Fruit fly (Drosophila melanogaster) whole organism, embryonic: ENCODE data around the gene CG33120.

Source experiments
- CG10209 ChIP-seq: fragments of 200-800 bp; sonication (Bioruptor generic); optimal IDR thresholded peaks from 3 replicates; lab custom pipeline; 2017; ENCODE audit warnings: missing biosample characterization, mild to moderate bottlenecking, missing genetic modification characterization, missing genetic modification reagents
- CG12219 ChIP-seq: fragments of 200-800 bp; sonication (Bioruptor generic); optimal IDR thresholded peaks from 3 replicates; lab custom pipeline; 2018; ENCODE audit warnings: missing biosample characterization, mild to moderate bottlenecking, missing genetic modification characterization
- CG31441 ChIP-seq: fragments of 200-800 bp; sonication (Bioruptor generic); IDR thresholded peaks from 2 replicates; pipeline ENCODE4 v1.3.6; 2022; ENCODE audit warnings: missing biosample characterization, missing genetic modification characterization
- CG4820 ChIP-seq: fragments of 200-800 bp; sonication (Bioruptor generic); optimal IDR thresholded peaks from 3 replicates; lab custom pipeline; 2016; ENCODE audit warnings: missing biosample characterization, missing genetic modification characterization
- CG6654 ChIP-seq: fragments of 200-800 bp; sonication (Bioruptor generic); optimal IDR thresholded peaks from 2 replicates; lab custom pipeline; 2017; ENCODE audit warnings: missing biosample characterization, mild to moderate bottlenecking, missing genetic modification characterization
- CG8359 ChIP-seq: fragments of 200-800 bp; sonication (Bioruptor generic); optimal IDR thresholded peaks from 2 replicates; lab custom pipeline; 2017; ENCODE audit warnings: missing biosample characterization, mild to moderate bottlenecking, missing genetic modification characterization, borderline replicate concordance
- CG9727 ChIP-seq: fragments of 200-800 bp; sonication (Bioruptor generic); optimal IDR thresholded peaks from 3 replicates; lab custom pipeline; 2017; ENCODE audit warnings: missing biosample characterization, mild to moderate bottlenecking, missing genetic modification characterization
- Dp ChIP-seq: fragments of 200-800 bp; sonication (Bioruptor generic); optimal IDR thresholded peaks from 2 replicates; lab custom pipeline; 2018; ENCODE audit warnings: missing biosample characterization, mild to moderate bottlenecking, missing genetic modification characterization, moderate library complexity
- H2.0 ChIP-seq: fragments of 200-800 bp; sonication (Bioruptor generic); IDR thresholded peaks from 2 replicates; pipeline ENCODE4 v1.3.6; 2022; ENCODE audit warnings: missing biosample characterization, missing genetic modification characterization
- Poxn ChIP-seq: fragments of 200-800 bp; sonication (Bioruptor generic); IDR thresholded peaks from 2 replicates; pipeline ENCODE4 v1.3.6; 2022; ENCODE audit warnings: missing biosample characterization, missing genetic modification characterization
- Sry-δ ChIP-seq: fragments of 200-800 bp; sonication (Bioruptor generic); optimal IDR thresholded peaks from 2 replicates; lab custom pipeline; 2016; ENCODE audit warnings: missing biosample characterization, missing genetic modification characterization
- caup ChIP-seq: fragments of 200-800 bp; sonication (Bioruptor generic); optimal IDR thresholded peaks from 3 replicates; lab custom pipeline; 2017; ENCODE audit warnings: missing biosample characterization, mild to moderate bottlenecking, missing genetic modification characterization, moderate library complexity; ENCODE audit not compliant: severe bottlenecking

DNA sequence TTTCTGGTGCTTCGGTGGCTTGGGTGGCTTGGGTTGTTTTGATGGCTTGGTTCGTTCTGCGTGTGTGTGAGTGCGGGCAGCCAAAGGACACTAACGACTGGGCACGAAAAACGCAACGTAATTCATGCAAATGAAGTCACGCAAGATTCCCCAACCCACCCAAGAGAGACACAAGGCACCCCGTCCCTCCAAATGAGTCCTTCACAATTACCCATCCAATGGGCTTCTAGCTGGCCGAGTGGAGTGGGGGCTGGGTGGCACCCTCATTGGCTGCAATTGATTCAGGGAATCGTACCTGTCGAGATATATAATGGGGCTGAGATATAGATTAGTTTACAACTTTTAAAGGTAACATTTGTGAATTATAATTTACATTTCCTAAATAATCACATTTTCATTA lies 51.1 kb downstream of the CG33120 start:
- TF ChIP-seq CG9727 (no peak), Poxn (GFP tag; lab: Robert Waterston, UW) (no peak), Dp (no peak), CG8359 (no peak), caup (GFP tag; lab: Kevin White, UChicago) (no peak), CG4820 (GFP tag; lab: Kevin White, UChicago) (no peak), CG6654 (GFP tag; lab: Kevin White, UChicago) (no peak), Sry-δ (GFP tag; lab: Kevin White, UChicago) (no peak), CG10209 (GFP tag; lab: Kevin White, UChicago) (no peak), CG31441 (GFP tag; lab: Robert Waterston, UW) (no peak), H2.0 (GFP tag; lab: Robert Waterston, UW) (no peak), CG12219 (no peak)
